Worm (Caenorhabditis elegans): ENCODE measurements around the gene grd-8.

grd-8 gene

ce11 chrV:7854603-7855002 is 12.3 kb downstream of the grd-8 start, which contains the start of the genes C37C3.9 and C37C3.18 (continued):
- TF ChIP-seq efl-1 (optimal IDR thresholded peaks at IDR 0.05) = peak; percentile 85 to 97
- TF ChIP-seq efl-1 (GFP tag; optimal IDR thresholded peaks at IDR 0.05 in 1 of 2) = peak; percentile 54 to 90
- TF ChIP-seq alr-1 (tag; optimal IDR thresholded peaks at IDR 0.05; ENCODE audit: borderline replicate concordance) = no peak
- TF ChIP-seq jun-1 (tag; optimal IDR thresholded peaks at IDR 0.05) = peak; percentile 83
- no peak for TF ChIP-seq C04F5.9 (tag; optimal IDR thresholded peaks at IDR 0.05)
- TF ChIP-seq fkh-8 (tag; optimal IDR thresholded peaks at IDR 0.05) = peak; percentile 87
- TF ChIP-seq ama-1 (optimal IDR thresholded peaks at IDR 0.05) = no peak
- no peak for TF ChIP-seq hlh-4 (tag; optimal IDR thresholded peaks at IDR 0.05)
- no peak for TF ChIP-seq lin-39 (tag; optimal IDR thresholded peaks at IDR 0.05)
- TF ChIP-seq elt-3 (tag; optimal IDR thresholded peaks at IDR 0.05) = peak in 1 of 6 experiments; percentile 47
- peak; percentile 48 for TF ChIP-seq nhr-90 (tag; optimal IDR thresholded peaks at IDR 0.05; ENCODE audit: poor library complexity)
- TF ChIP-seq nhr-237 (tag; optimal IDR thresholded peaks at IDR 0.05) = peak; percentile 61
- no peak for TF ChIP-seq vab-15 (tag; optimal IDR thresholded peaks at IDR 0.05)
- peak; percentile 29; the same call in 1 of the 2 replicates for TF ChIP-seq ceh-88 (GFP tag; IDR thresholded peaks at IDR 0.05)
- peak; percentile 89 for TF ChIP-seq nhr-85 (tag)
- no peak for TF ChIP-seq nhr-12 (tag; optimal IDR thresholded peaks at IDR 0.05)
- peak; percentile 72 to 82 (median 81) for TF ChIP-seq ceh-82 (tag; optimal IDR thresholded peaks at IDR 0.05)
- TF ChIP-seq xbp-1 (tag; optimal IDR thresholded peaks at IDR 0.05) = peak; percentile 85
- TF ChIP-seq dsc-1 (tag; optimal IDR thresholded peaks at IDR 0.05) = peak; percentile 52
- peak; percentile 5 to 15 for TF ChIP-seq egl-27 (tag; optimal IDR thresholded peaks at IDR 0.05)
- peak; percentile 78 for TF ChIP-seq mep-1 (tag; optimal IDR thresholded peaks at IDR 0.05)
- no peak for TF ChIP-seq ztf-11 (tag; optimal IDR thresholded peaks at IDR 0.05)
- peak; percentile 78 for TF ChIP-seq tbx-2 (tag; optimal IDR thresholded peaks at IDR 0.05)
- no peak for TF ChIP-seq C34B4.2 (tag; optimal IDR thresholded peaks at IDR 0.05)
- no peak for TF ChIP-seq nhr-28 (tag; optimal IDR thresholded peaks at IDR 0.05)
- peak; percentile 74 to 82 for TF ChIP-seq lin-35 (GFP tag; optimal IDR thresholded peaks at IDR 0.05)
- no peak for TF ChIP-seq unc-98 (GFP tag; IDR thresholded peaks at IDR 0.05)
- peak; percentile 77 for TF ChIP-seq unc-86 (tag; optimal IDR thresholded peaks at IDR 0.05)
- peak; percentile 39 for TF ChIP-seq zag-1 (tag; optimal IDR thresholded peaks at IDR 0.05)
- peak; percentile 82 for TF ChIP-seq skn-1 (tag; optimal IDR thresholded peaks at IDR 0.05)
- TF ChIP-seq nhr-71 (tag; optimal IDR thresholded peaks at IDR 0.05) = peak; percentile 90
- TF ChIP-seq Y116A8C.19 (tag; optimal IDR thresholded peaks at IDR 0.05; ENCODE audit: borderline replicate concordance) = no peak
- TF ChIP-seq ets-5 (GFP tag; IDR thresholded peaks at IDR 0.05) = no peak
- no peak for TF ChIP-seq pqm-1 (tag; optimal IDR thresholded peaks at IDR 0.05)
- no peak for TF ChIP-seq unc-62 (GFP tag; optimal IDR thresholded peaks at IDR 0.05)
- peak; percentile 92 for TF ChIP-seq lin-14 (GFP tag; optimal IDR thresholded peaks at IDR 0.05)
- TF ChIP-seq nhr-47 (tag; optimal IDR thresholded peaks at IDR 0.05) = peak; percentile 85
- no peak for TF ChIP-seq sptf-1 (tag; optimal IDR thresholded peaks at IDR 0.05)
- TF ChIP-seq aly-2 (tag; optimal IDR thresholded peaks at IDR 0.05) = peak; percentile 38
- peak; percentile 82 for TF ChIP-seq C16A3.4 (tag; optimal IDR thresholded peaks at IDR 0.05)
- TF ChIP-seq ceh-8 (GFP tag; optimal IDR thresholded peaks at IDR 0.05) = peak; percentile 27
- peak; percentile 14 for TF ChIP-seq irx-1 (tag; optimal IDR thresholded peaks at IDR 0.05)
- no peak for TF ChIP-seq hlh-17 (GFP tag; optimal IDR thresholded peaks at IDR 0.05; ENCODE audit: borderline replicate concordance)
- TF ChIP-seq nhr-84 (tag; optimal IDR thresholded peaks at IDR 0.05) = no peak
- TF ChIP-seq efl-3 (GFP tag; optimal IDR thresholded peaks at IDR 0.05) = no peak
- no peak for TF ChIP-seq mef-2 (tag; optimal IDR thresholded peaks at IDR 0.05)
- TF ChIP-seq egl-13 (tag; optimal IDR thresholded peaks at IDR 0.05) = peak; percentile 5
- TF ChIP-seq lin-15B (tag; optimal IDR thresholded peaks at IDR 0.05) = no peak
- TF ChIP-seq pag-3 (tag; optimal IDR thresholded peaks at IDR 0.05; ENCODE audit: borderline replicate concordance, insufficient read depth) = no peak
